Fruit fly (Drosophila melanogaster): ENCODE measurements around the gene CG4174.

Gene CG4174

DNA sequence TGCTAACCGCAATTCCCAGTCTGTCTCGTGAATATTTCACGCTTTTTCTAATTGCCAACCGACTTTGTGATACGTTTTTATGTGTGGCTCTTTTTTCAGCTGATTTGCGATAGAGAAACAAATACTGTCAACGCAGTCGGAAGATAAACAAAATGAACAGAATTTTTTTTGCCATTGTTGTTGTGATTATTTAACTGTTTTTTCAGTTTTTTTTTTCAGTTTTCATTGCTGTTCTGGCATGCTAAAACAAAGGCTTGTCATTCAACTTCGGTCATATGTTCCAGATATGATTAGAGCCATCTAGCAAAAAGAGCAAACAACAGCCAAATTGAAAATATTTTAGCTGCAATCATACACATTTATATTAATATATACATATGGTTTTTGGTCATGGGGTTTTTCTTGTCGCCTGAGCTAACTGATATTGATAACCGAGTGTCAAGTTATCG is 14.5 kb upstream of the CG4174 start:
- no peak for TF ChIP-seq ttk (optimal IDR thresholded peaks at IDR 0.05)
- TF ChIP-seq h (optimal IDR thresholded peaks at IDR 0.05): no peak
- TF ChIP-seq insv (optimal IDR thresholded peaks at IDR 0.05): no peak
- TF ChIP-seq psq (optimal IDR thresholded peaks at IDR 0.05): no peak
- no peak for TF ChIP-seq Myc (optimal IDR thresholded peaks at IDR 0.05)
- TF ChIP-seq Sin3A (optimal IDR thresholded peaks at IDR 0.05): no peak

DNA sequence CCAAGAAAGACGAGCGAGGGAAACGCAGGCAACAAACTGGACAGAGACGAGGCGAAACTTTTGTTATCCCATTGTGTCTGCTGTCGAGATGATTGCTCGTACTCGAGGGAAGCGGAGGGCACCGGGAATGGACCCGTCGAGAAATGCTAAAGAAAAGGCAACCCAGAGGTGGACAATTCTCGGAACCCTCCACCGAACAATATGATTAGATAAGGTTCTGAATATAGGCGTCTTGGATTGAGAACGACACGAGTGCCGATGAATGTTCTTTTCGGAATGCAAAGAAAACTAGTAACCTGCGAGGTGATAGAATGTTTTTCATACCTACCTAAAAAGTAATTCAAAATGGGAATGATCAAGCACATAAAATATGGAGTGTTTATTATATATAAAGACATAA is 12.1 kb upstream of the CG4174 start:
- TF ChIP-seq insv (optimal IDR thresholded peaks at IDR 0.05): no peak
- no peak for TF ChIP-seq h (optimal IDR thresholded peaks at IDR 0.05)
- TF ChIP-seq Sin3A (optimal IDR thresholded peaks at IDR 0.05): no peak
- no peak for TF ChIP-seq Myc (optimal IDR thresholded peaks at IDR 0.05)
- no peak for TF ChIP-seq ttk (optimal IDR thresholded peaks at IDR 0.05)
- no peak for TF ChIP-seq psq (optimal IDR thresholded peaks at IDR 0.05)

DNA sequence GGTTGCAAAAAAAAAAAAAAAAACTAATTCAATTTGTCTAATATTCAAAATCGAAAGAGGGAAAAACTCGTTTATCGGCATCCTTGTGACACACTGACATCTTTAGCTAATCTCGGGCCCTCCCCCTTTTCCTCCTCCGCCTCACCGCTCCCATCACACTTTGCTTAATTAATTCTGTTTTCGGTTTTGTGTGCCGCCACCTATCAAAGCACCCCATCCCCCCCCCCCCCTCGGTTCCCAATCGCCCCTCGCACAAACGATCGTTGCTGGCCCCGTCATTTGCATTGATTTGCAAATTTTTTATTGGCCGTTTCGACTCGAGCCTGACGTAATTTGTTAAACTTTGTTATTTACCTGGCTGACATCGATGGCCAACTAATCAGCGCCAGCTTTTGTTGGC is 10.7 kb upstream of the CG4174 start:
- TF ChIP-seq ttk (optimal IDR thresholded peaks at IDR 0.05) (no peak), psq (optimal IDR thresholded peaks at IDR 0.05) (no peak), Sin3A (optimal IDR thresholded peaks at IDR 0.05) (no peak), h (optimal IDR thresholded peaks at IDR 0.05) (no peak), insv (optimal IDR thresholded peaks at IDR 0.05) (no peak), Myc (optimal IDR thresholded peaks at IDR 0.05) (no peak)

DNA sequence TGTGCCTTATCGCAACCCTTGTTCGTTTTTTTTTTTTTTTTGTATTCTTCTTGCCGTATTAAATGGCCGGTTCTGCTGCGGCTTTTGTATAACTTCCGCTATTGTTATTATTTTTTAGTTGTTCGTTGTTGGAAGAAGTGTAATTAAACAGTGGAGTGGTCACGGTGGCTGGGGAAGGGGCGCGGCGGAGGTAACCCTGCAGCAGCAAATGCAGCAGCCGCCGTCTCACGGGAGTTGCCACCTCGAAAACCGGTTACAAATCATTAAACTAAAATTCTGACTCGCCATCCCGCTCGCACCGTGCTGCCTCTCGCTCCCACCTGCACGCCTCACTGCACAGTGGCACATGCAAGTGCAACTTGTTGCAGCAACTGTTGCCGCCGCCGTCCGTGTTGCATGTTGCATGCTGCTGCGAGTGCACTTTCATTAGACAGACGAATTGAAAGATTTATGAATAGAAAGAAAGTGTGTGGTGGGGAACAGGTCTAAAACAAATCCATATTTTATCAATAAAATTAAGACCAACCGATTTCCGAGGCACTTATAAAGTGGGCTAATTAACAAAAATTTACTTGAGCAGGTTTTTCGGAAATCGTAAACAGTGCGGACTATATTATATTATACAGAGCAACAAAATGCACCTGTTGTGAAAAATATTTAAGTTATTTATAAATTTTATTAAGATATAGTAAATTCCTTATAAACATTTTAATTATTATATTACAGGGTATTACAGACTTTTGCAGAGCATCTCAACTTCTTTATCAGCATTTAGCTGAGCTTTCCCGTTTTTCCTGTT is 10.1 kb upstream of the CG4174 start:
- TF ChIP-seq Myc (optimal IDR thresholded peaks at IDR 0.05) (no peak), h (optimal IDR thresholded peaks at IDR 0.05) (no peak), psq (optimal IDR thresholded peaks at IDR 0.05) (no peak), insv (optimal IDR thresholded peaks at IDR 0.05) (no peak), Sin3A (optimal IDR thresholded peaks at IDR 0.05) (no peak), ttk (optimal IDR thresholded peaks at IDR 0.05) (no peak)

DNA sequence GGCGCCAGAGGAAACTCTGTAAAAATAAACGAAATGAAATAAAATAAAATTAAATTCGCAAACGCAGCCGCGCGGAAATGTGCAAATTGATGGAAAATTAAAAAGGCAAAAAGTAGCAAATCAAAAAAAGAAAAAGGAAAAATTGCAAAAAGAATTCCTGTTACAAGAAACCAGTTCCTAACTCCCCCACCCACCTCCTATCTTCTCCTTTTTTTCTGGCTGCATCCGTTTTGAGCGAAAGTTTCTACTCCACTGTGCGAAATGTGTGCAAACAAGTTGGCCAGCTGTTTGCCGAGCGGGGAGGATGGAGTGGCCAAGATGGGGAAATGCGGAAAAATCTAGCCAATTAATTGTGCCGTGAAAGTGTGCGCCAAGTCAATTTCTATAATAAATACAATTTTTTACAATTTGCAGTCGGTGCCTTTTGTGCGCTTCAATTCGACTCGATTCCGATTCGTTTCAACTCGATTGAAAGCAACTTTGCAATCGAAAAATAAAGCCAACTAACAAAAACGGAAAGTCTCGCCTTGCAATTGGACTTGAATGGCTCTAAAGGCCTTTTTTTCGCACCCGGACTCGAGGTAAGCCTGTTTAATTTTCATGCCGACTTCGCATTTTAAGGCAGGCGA is 8.8 kb upstream of the CG4174 start:
- TF ChIP-seq Sin3A (optimal IDR thresholded peaks at IDR 0.05) (no peak), Myc (optimal IDR thresholded peaks at IDR 0.05) (no peak), insv (optimal IDR thresholded peaks at IDR 0.05) (no peak), h (optimal IDR thresholded peaks at IDR 0.05) (no peak), ttk (optimal IDR thresholded peaks at IDR 0.05) (no peak), psq (optimal IDR thresholded peaks at IDR 0.05) (no peak)

DNA sequence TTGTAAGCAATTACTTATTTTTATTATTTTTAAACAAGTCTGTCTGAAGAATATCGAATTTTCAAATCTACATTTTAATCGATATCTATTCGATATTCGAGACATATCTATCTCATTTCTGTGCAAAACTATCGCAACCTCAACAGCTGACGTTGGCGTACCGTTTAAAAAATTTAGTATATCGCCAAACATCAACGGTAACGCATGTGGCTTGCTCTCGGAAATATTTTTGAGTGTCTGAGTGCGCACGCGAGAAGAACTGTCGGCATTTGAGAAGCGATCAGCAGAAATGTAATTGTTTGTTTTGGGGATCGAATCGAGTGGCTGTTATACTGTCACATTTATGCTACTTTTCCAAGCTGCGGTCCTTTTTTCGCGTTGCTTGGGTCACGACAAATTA is 8.0 kb upstream of the CG4174 start, which contains the start of gene MYPT-75D:
MYPT-75D (plus strand) TSS at position 174 of the 400 bp plus-strand sequence.
- TF ChIP-seq insv (optimal IDR thresholded peaks at IDR 0.05) (no peak), h (optimal IDR thresholded peaks at IDR 0.05) (no peak), Myc (optimal IDR thresholded peaks at IDR 0.05) (no peak), ttk (optimal IDR thresholded peaks at IDR 0.05) (no peak), Sin3A (optimal IDR thresholded peaks at IDR 0.05) (no peak), psq (optimal IDR thresholded peaks at IDR 0.05) (no peak)

DNA sequence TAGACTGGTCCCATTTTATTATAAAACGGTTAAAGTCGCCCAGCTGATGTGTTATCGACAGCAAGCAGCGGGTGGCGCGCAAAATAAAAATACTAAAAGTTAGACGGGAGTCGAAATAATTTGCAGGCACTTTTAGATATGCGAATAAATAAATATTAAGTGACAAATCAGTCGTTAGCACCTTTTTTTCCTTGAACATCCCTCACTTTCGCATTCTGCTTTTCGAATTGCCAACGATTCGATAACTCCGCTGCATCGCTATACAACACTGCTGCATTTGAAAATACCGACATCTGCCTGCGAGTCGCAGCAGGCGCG is 4.6 kb upstream of the CG4174 start, which contains the start of gene bora:
bora (plus strand) TSS at position 271 of the 318 bp plus-strand sequence.
- no peak for TF ChIP-seq psq (optimal IDR thresholded peaks at IDR 0.05)
- no peak for TF ChIP-seq insv (optimal IDR thresholded peaks at IDR 0.05)
- TF ChIP-seq Myc (optimal IDR thresholded peaks at IDR 0.05): no peak
- no peak for TF ChIP-seq Sin3A (optimal IDR thresholded peaks at IDR 0.05)
- no peak for TF ChIP-seq h (optimal IDR thresholded peaks at IDR 0.05)
- no peak for TF ChIP-seq ttk (optimal IDR thresholded peaks at IDR 0.05)

DNA sequence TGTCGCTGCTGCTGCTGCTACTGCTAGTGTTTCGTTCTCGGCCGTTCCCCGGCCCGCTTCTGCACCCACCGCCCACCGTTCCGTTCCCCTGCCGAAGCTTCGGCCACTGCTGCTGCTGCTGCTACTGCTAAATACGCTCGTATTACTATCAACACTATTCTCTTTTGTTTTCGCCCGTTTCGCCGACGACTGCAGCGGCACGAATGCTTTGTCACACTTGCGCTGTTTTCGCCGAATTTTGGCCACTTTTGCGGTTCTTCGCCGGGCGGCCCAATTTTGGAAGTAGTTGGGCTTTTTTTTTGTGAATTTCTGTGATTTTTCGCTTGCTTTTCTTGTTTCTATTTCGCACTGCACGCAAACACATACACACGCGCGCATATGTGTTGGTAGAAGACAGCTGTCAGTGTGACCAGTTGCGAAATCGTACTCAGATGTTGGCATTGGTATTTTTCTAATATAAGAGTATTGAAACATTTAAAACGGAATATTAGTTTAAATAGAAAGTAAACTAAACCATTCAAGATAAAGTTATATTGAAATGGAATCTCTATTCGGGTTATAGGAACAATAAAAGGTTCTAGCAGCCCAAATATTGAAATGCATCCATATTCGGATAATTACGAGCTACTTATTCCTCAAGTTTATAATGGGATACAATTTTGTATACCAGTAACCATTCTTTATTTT is 4.1 kb upstream of the CG4174 start, which contains the start of gene not:
not (minus strand) TSS at position 395 of the 687 bp plus-strand sequence.
- TF ChIP-seq psq (optimal IDR thresholded peaks at IDR 0.05): no peak
- TF ChIP-seq Sin3A (optimal IDR thresholded peaks at IDR 0.05): no peak

DNA sequence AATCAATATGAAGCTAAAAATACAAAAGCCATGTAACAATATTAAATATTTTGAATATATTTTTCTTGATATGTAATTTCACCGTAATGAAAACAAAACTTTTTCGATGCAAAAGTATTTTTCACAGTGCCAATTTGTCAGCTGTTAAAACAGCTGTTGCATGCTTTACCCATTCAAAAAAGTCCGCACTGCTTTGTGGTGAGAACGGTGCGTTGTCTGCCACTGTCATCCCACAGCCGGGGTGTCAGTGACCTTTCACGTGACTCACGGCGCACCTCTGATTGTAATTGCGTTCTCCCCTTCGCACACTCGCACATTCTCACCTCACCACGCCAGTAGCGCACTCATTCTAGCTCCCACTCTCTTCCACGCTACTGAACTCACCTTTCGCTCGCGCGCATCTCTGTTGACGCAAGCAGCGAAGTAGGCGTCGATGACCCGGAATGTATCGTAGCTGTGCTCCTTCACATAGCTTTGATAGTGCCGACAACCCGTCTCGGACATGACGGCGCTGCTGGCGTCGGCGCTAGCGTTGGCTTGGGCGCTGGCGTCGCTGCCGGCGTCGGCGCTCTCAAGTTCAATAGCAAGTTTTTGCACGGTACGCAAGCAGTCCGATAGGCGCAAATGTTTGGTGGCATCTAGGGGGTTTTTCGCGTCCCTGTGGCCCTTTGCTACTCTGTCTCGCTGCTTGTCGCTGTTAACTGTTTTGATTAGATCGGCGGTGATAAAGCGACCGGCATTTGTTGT is 3.4 kb upstream of the CG4174 start:
- TF ChIP-seq h (optimal IDR thresholded peaks at IDR 0.05): no peak
- TF ChIP-seq insv (optimal IDR thresholded peaks at IDR 0.05): no peak
- TF ChIP-seq ttk (optimal IDR thresholded peaks at IDR 0.05): no peak
- TF ChIP-seq Sin3A (optimal IDR thresholded peaks at IDR 0.05): no peak
- TF ChIP-seq psq (optimal IDR thresholded peaks at IDR 0.05): no peak
- no peak for TF ChIP-seq Myc (optimal IDR thresholded peaks at IDR 0.05)

DNA sequence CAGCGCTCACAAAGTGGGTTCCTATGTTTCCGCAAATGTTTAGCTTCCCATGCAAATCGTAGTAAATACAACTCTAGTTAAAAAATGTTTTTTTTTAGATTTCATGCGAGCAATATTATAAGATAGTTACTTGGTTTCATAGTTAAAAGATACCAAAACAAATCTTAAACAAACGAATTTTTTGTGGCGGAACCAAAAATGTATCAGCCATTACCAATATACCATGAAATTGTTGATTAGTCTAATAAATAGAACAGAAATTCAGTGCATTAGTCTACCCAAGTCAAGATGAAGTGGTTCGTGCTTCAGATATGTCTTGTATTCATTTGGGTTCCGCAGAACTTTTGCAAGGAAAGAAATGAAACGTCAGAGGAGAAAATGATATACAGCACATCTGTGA is 6.1 kb downstream of the CG4174 start, which contains the start of gene CG32199:
CG32199 (plus strand) TSS at position 301 of the 400 bp plus-strand sequence.
- TF ChIP-seq Sin3A (optimal IDR thresholded peaks at IDR 0.05): no peak
- no peak for TF ChIP-seq psq (optimal IDR thresholded peaks at IDR 0.05)
- TF ChIP-seq ttk (optimal IDR thresholded peaks at IDR 0.05): no peak
- TF ChIP-seq Myc (optimal IDR thresholded peaks at IDR 0.05): no peak
- TF ChIP-seq insv (optimal IDR thresholded peaks at IDR 0.05): no peak
- TF ChIP-seq h (optimal IDR thresholded peaks at IDR 0.05): no peak

DNA sequence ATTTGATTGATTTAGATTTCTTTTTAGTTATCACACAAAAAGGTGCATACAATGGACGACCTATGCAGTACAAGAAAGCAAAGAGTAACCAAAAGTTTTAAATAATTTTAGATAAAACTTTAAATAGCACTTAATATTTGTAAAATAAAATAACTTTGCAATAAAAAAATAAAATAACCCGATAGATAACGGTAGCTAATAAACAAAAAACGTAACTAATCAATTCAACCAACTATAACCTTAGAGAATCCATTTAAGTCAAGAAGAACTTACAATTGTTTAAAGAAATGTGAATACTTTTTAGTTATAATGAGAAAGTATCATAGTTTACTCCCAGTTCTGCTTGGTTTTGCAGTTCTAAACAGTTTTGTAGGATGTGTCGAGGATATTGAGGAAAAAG is 8.4 kb downstream of the CG4174 start, which contains the start of gene CG32201:
CG32201 (plus strand) TSS at position 301 of the 400 bp plus-strand sequence.
- TF ChIP-seq insv (optimal IDR thresholded peaks at IDR 0.05): no peak
- no peak for TF ChIP-seq Myc (optimal IDR thresholded peaks at IDR 0.05)
- no peak for TF ChIP-seq Sin3A (optimal IDR thresholded peaks at IDR 0.05)
- TF ChIP-seq h (optimal IDR thresholded peaks at IDR 0.05): no peak
- no peak for TF ChIP-seq ttk (optimal IDR thresholded peaks at IDR 0.05)
- no peak for TF ChIP-seq psq (optimal IDR thresholded peaks at IDR 0.05)
